Worm (Caenorhabditis elegans) whole organism, mixed stage, embryonic: ENCODE results near the gene rga-1.

Source experiments
- ceh-39 ChIP-seq: fragments of 150-350 bp; optimal IDR thresholded peaks from 2 replicates; lab custom pipeline; 2014; ENCODE audit warnings: missing biosample characterization, missing genetic modification characterization
- drap-1 ChIP-seq: fragments of 200-800 bp; sonication (Bioruptor generic); optimal IDR thresholded peaks from 3 replicates; lab custom pipeline; 2018; ENCODE audit warnings: mild to moderate bottlenecking, missing genetic modification characterization, missing compliant biosample characterization
- elt-3 ChIP-seq: fragments of 150-350 bp; optimal IDR thresholded peaks from 2 replicates; lab custom pipeline; 2014; ENCODE audit warnings: missing biosample characterization, missing genetic modification characterization
- lin-13 ChIP-seq: fragments of 150-350 bp; optimal IDR thresholded peaks from 2 replicates; lab custom pipeline; 2014; ENCODE audit warnings: missing biosample characterization, missing genetic modification characterization
- nhr-237 ChIP-seq: fragments of 150-350 bp; optimal IDR thresholded peaks from 2 replicates; lab custom pipeline; 2014; ENCODE audit warnings: missing biosample characterization, missing genetic modification characterization
- nhr-28 ChIP-seq: fragments of 150-350 bp; optimal IDR thresholded peaks from 2 replicates; lab custom pipeline; 2014; ENCODE audit warnings: missing biosample characterization, missing genetic modification characterization
- unc-39 ChIP-seq: fragments of 150-350 bp; optimal IDR thresholded peaks from 2 replicates; lab custom pipeline; 2014; ENCODE audit warnings: missing biosample characterization, missing genetic modification characterization
- unc-62 ChIP-seq: fragments of 150-350 bp; optimal IDR thresholded peaks from 2 replicates; lab custom pipeline; 2014; ENCODE audit warnings: missing biosample characterization, missing genetic modification reagents, missing genetic modification characterization
- zip-8 ChIP-seq: fragments of 150-350 bp; optimal IDR thresholded peaks from 2 replicates; lab custom pipeline; 2014; ENCODE audit warnings: missing biosample characterization, missing genetic modification characterization
- ztf-11 ChIP-seq: fragments of 150-350 bp; optimal IDR thresholded peaks from 2 replicates; lab custom pipeline; 2014; ENCODE audit warnings: missing biosample characterization, missing genetic modification characterization

DNA sequence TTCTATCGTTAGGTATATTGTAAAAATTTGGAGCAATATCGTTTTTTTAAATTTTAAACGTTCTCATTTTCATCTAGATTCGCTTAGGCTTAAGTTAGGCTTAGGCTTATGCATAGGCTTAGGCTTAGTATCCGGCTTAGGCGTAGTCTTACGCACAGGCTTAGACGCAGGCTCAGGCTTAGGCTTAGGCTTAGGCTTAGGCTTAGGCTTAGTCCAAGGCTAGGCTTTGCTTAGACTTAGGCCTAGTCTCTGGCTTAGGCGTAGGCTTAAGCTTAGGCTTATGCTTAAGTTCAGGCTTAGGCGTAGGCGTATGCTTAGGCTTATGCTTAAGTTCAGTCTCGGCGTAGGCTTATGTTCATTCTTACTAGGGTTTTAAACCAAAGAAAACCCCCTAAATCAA lies 39.1 kb downstream of the rga-1 start:
- TF ChIP-seq elt-3 (no peak), ceh-39 (tag; lab: Kevin White, UChicago) (no peak), unc-39 (tag; lab: Kevin White, UChicago) (no peak), drap-1 (GFP tag; lab: Kevin White, UChicago) (no peak), lin-13 (tag; lab: Kevin White, UChicago) (no peak), unc-62 (GFP tag; lab: Kevin White, UChicago) (no peak), ztf-11 (no peak), nhr-28 (tag; lab: Kevin White, UChicago) (no peak), zip-8 (tag; lab: Kevin White, UChicago) (no peak), nhr-237 (no peak)
